Worm (Caenorhabditis elegans) whole organism, L4/young adult: ENCODE data around the gene rep-1.

Experiments used
- W03F9.2 ChIP-seq: fragments of 150-350 bp; optimal IDR thresholded peaks from 2 replicates; lab custom pipeline; 2014; ENCODE audit warnings: missing biosample characterization, missing genetic modification characterization
- dao-5 ChIP-seq: sonication (generic microtip); optimal IDR thresholded peaks from 2 replicates; lab custom pipeline; 2016; ENCODE audit warnings: missing genotype, missing genetic modification characterization, moderate library complexity, missing compliant biosample characterization
- him-1 ChIP-seq: sonication (generic microtip); optimal IDR thresholded peaks from 2 replicates; lab custom pipeline; 2016; ENCODE audit warnings: missing genotype, missing genetic modification reagents, missing genetic modification characterization, missing compliant biosample characterization

DNA sequence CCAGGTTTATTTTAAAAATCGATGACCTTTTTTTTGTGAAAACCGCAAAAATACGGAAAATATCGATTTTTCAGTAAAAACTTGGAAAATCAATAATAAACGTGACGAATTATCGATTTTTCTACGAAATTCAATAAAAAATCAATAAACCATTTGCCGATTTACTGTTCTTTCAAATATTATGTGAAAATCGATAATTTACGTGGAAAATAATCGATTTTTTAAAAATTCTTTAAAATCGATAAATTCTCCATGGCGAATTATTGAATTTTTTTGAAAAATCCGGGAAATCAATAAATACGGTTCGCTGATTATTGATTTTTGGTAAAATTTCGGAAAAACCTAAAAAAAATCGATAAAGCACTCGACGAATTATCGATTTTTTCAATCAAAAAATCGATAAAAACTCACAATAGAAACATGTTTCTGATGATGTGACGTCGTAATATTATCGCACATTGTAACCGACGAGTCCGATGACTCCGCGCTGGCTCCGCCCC, 14.2 kb downstream of the rep-1 start:
- TF ChIP-seq him-1 (no peak), W03F9.2 (tag; lab: Kevin White, UChicago) (no peak), dao-5 (no peak)
